Fruit fly (Drosophila melanogaster) whole organism, embryonic: ENCODE measurements around the gene CG1542.

ENCODE experiments used
- Ada2b ChIP-seq: fragments of 200-800 bp; sonication (Bioruptor generic); IDR thresholded peaks from 2 replicates; pipeline ENCODE4 v1.3.6; 2022; ENCODE audit warnings: missing biosample characterization, missing genetic modification characterization
- Bdp1 ChIP-seq: fragments of 200-800 bp; sonication (Bioruptor generic); optimal IDR thresholded peaks from 3 replicates; lab custom pipeline; 2016; ENCODE audit warnings: missing biosample characterization, missing genetic modification characterization
- Bteb2 ChIP-seq: fragments of 200-800 bp; sonication (Bioruptor generic); optimal IDR thresholded peaks from 2 replicates; lab custom pipeline; 2016; ENCODE audit warnings: missing biosample characterization, missing genetic modification characterization
- CG10366 ChIP-seq: fragments of 200-800 bp; sonication (Bioruptor generic); IDR thresholded peaks from 2 replicates; pipeline ENCODE4 v1.3.6; 2022; ENCODE audit warnings: missing biosample characterization, missing genetic modification characterization
- CG11695 ChIP-seq: fragments of 200-800 bp; sonication (Bioruptor generic); IDR thresholded peaks from 3 replicates; pipeline ENCODE4 v1.3.6; 2022; ENCODE audit warnings: missing biosample characterization, missing genetic modification characterization
- CG12155 ChIP-seq: fragments of 200-800 bp; sonication (Bioruptor generic); optimal IDR thresholded peaks from 3 replicates; lab custom pipeline; 2016; ENCODE audit warnings: missing biosample characterization, missing genetic modification characterization
- CG12659 ChIP-seq: fragments of 200-800 bp; sonication (Bioruptor generic); optimal IDR thresholded peaks from 3 replicates; lab custom pipeline; 2017; ENCODE audit warnings: mild to moderate bottlenecking, missing biosample characterization, missing genetic modification reagents, missing genetic modification characterization
- CG13287 ChIP-seq: fragments of 200-800 bp; sonication (Bioruptor generic); IDR thresholded peaks from 2 replicates; pipeline ENCODE4 v1.3.6; 2022; ENCODE audit warnings: missing biosample characterization, missing genetic modification characterization; ENCODE audit not compliant: partially characterized antibody
- CG13775 ChIP-seq: fragments of 200-800 bp; sonication (Bioruptor generic); optimal IDR thresholded peaks from 3 replicates; lab custom pipeline; 2017; ENCODE audit warnings: missing biosample characterization, mild to moderate bottlenecking, missing genetic modification characterization
- CG14667 ChIP-seq: fragments of 200-800 bp; sonication (Bioruptor generic); IDR thresholded peaks from 2 replicates; pipeline ENCODE4 v1.3.6; 2022; ENCODE audit warnings: missing biosample characterization, missing genetic modification characterization
- CG14860 ChIP-seq: fragments of 200-800 bp; sonication (Bioruptor generic); IDR thresholded peaks from 3 replicates; pipeline ENCODE4 v1.3.6; 2022; ENCODE audit warnings: missing biosample characterization, missing genetic modification characterization; ENCODE audit not compliant: partially characterized antibody
- CG15011 ChIP-seq: fragments of 200-800 bp; sonication (Bioruptor generic); optimal IDR thresholded peaks from 3 replicates; lab custom pipeline; 2018; ENCODE audit warnings: missing biosample characterization, mild to moderate bottlenecking, missing genetic modification characterization
- CG1647 ChIP-seq: fragments of 200-800 bp; sonication (Bioruptor generic); optimal IDR thresholded peaks from 3 replicates; lab custom pipeline; 2016; ENCODE audit warnings: missing biosample characterization, missing genetic modification characterization
- CG17359 ChIP-seq: fragments of 200-800 bp; sonication (Bioruptor generic); optimal IDR thresholded peaks from 3 replicates; lab custom pipeline; 2018; ENCODE audit warnings: missing biosample characterization, mild to moderate bottlenecking, missing genetic modification characterization, moderate library complexity
- CG17361 ChIP-seq: fragments of 200-800 bp; sonication (Bioruptor generic); IDR thresholded peaks from 3 replicates; pipeline ENCODE4 v1.3.6; 2022; ENCODE audit warnings: missing biosample characterization, missing genetic modification characterization
- CG17568 ChIP-seq: fragments of 200-800 bp; sonication (Bioruptor generic); optimal IDR thresholded peaks from 2 replicates; lab custom pipeline; 2018; ENCODE audit warnings: missing biosample characterization, mild to moderate bottlenecking, missing genetic modification characterization, moderate library complexity
- CG18476 ChIP-seq: fragments of 200-800 bp; sonication (Bioruptor generic); optimal IDR thresholded peaks from 2 replicates; lab custom pipeline; 2016; ENCODE audit warnings: missing biosample characterization, mild to moderate bottlenecking, missing genetic modification characterization
- CG2678 ChIP-seq: fragments of 200-800 bp; sonication (Bioruptor generic); optimal IDR thresholded peaks from 3 replicates; lab custom pipeline; 2019; ENCODE audit warnings: missing biosample characterization, mild to moderate bottlenecking, missing genetic modification characterization, moderate library complexity
- CG32767 ChIP-seq: fragments of 200-800 bp; sonication (Bioruptor generic); IDR thresholded peaks from 2 replicates; pipeline ENCODE4 v1.3.6; 2022; ENCODE audit warnings: missing biosample characterization, missing genetic modification characterization
- CG4282 ChIP-seq: fragments of 200-800 bp; sonication (Bioruptor generic); optimal IDR thresholded peaks from 2 replicates; lab custom pipeline; 2016; ENCODE audit warnings: missing biosample characterization, missing genetic modification characterization
- CG5180 ChIP-seq: fragments of 200-800 bp; sonication (Bioruptor generic); optimal IDR thresholded peaks from 3 replicates; lab custom pipeline; 2017; ENCODE audit warnings: missing biosample characterization, missing genetic modification characterization, mild to moderate bottlenecking, moderate library complexity, missing genetic modification reagents
- CG6175 ChIP-seq: fragments of 200-800 bp; sonication (Bioruptor generic); IDR thresholded peaks from 3 replicates; pipeline ENCODE4 v1.3.6; 2022; ENCODE audit warnings: missing biosample characterization, missing genetic modification characterization
- CG6654 ChIP-seq: fragments of 200-800 bp; sonication (Bioruptor generic); optimal IDR thresholded peaks from 2 replicates; lab custom pipeline; 2017; ENCODE audit warnings: missing biosample characterization, mild to moderate bottlenecking, missing genetic modification characterization
- CG6791 ChIP-seq: fragments of 200-800 bp; sonication (Bioruptor generic); IDR thresholded peaks from 3 replicates; pipeline ENCODE4 v1.3.6; 2022; ENCODE audit warnings: missing biosample characterization, missing genetic modification characterization; ENCODE audit not compliant: partially characterized antibody
- CG8359 ChIP-seq: fragments of 200-800 bp; sonication (Bioruptor generic); optimal IDR thresholded peaks from 2 replicates; lab custom pipeline; 2017; ENCODE audit warnings: missing biosample characterization, mild to moderate bottlenecking, missing genetic modification characterization, borderline replicate concordance
- CoRest ChIP-seq: fragments of 200-800 bp; sonication (Bioruptor generic); optimal IDR thresholded peaks from 3 replicates; lab custom pipeline; 2018; ENCODE audit warnings: missing biosample characterization, mild to moderate bottlenecking, missing genetic modification characterization, moderate library complexity
- ERR ChIP-seq: fragments of 200-800 bp; sonication (Bioruptor generic); optimal IDR thresholded peaks from 2 replicates; lab custom pipeline; 2016; ENCODE audit warnings: missing biosample characterization, missing genetic modification characterization
- Fer2 ChIP-seq: fragments of 200-800 bp; sonication (Bioruptor generic); optimal IDR thresholded peaks from 2 replicates; lab custom pipeline; 2018; ENCODE audit warnings: missing biosample characterization, mild to moderate bottlenecking, missing genetic modification characterization, moderate library complexity
- HLHmδ ChIP-seq: fragments of 200-800 bp; sonication (Bioruptor generic); optimal IDR thresholded peaks from 2 replicates; lab custom pipeline; 2018; ENCODE audit warnings: missing biosample characterization, mild to moderate bottlenecking, missing genetic modification characterization, moderate library complexity
- MESR4 ChIP-seq: fragments of 200-800 bp; sonication (Bioruptor generic); optimal IDR thresholded peaks from 2 replicates; lab custom pipeline; 2018; ENCODE audit warnings: missing biosample characterization, mild to moderate bottlenecking, missing genetic modification characterization, moderate library complexity
- Mes4 ChIP-seq: fragments of 200-800 bp; sonication (Bioruptor generic); optimal IDR thresholded peaks from 2 replicates; lab custom pipeline; 2016; ENCODE audit warnings: missing biosample characterization, missing genetic modification characterization
- Nf-YB ChIP-seq: fragments of 200-800 bp; sonication (Bioruptor generic); optimal IDR thresholded peaks from 3 replicates; lab custom pipeline; 2019; ENCODE audit warnings: missing biosample characterization, mild to moderate bottlenecking, missing genetic modification characterization, moderate library complexity
- Ptx1 ChIP-seq: fragments of 200-800 bp; sonication (Bioruptor generic); IDR thresholded peaks from 2 replicates; pipeline ENCODE4 v1.3.6; 2022; ENCODE audit warnings: missing biosample characterization, missing genetic modification characterization
- Six4 ChIP-seq: fragments of 200-800 bp; sonication (Bioruptor generic); optimal IDR thresholded peaks from 2 replicates; lab custom pipeline; 2016; ENCODE audit warnings: missing biosample characterization, missing genetic modification characterization
- Sox100B ChIP-seq: fragments of 200-800 bp; sonication (Bioruptor generic); optimal IDR thresholded peaks from 3 replicates; lab custom pipeline; 2018; ENCODE audit warnings: missing biosample characterization, mild to moderate bottlenecking, missing genetic modification characterization
- Sox102F ChIP-seq: fragments of 200-800 bp; sonication (Bioruptor generic); optimal IDR thresholded peaks from 2 replicates; lab custom pipeline; 2018; ENCODE audit warnings: missing biosample characterization, mild to moderate bottlenecking, missing genetic modification characterization, moderate library complexity
- Ssrp ChIP-seq: fragments of 200-800 bp; sonication (Bioruptor generic); optimal IDR thresholded peaks from 2 replicates; lab custom pipeline; 2018; ENCODE audit warnings: missing biosample characterization, mild to moderate bottlenecking, missing genetic modification characterization, moderate library complexity
- Tbp ChIP-seq: fragments of >200 bp; optimal IDR thresholded peaks from 2 replicates; lab custom pipeline; 2018; ENCODE audit warnings: missing biosample characterization, missing genetic modification characterization
- ab ChIP-seq: fragments of 200-800 bp; sonication (Bioruptor generic); optimal IDR thresholded peaks from 2 replicates; lab custom pipeline; 2016; ENCODE audit warnings: missing biosample characterization, missing genetic modification characterization
- ase ChIP-seq: fragments of 200-800 bp; sonication (Bioruptor generic); IDR thresholded peaks from 3 replicates; pipeline ENCODE4 v1.3.6; 2022; ENCODE audit warnings: missing biosample characterization, missing genetic modification characterization
- disco-r ChIP-seq: fragments of 200-800 bp; sonication (Bioruptor generic); optimal IDR thresholded peaks from 2 replicates; lab custom pipeline; 2016; ENCODE audit warnings: missing biosample characterization, missing genetic modification characterization
- dmrt99B ChIP-seq: fragments of 200-800 bp; sonication (Bioruptor generic); optimal IDR thresholded peaks from 2 replicates; lab custom pipeline; 2018; ENCODE audit warnings: missing biosample characterization, mild to moderate bottlenecking, missing genetic modification characterization, moderate library complexity
- dysf ChIP-seq: fragments of 200-800 bp; sonication (Bioruptor generic); IDR thresholded peaks from 3 replicates; pipeline ENCODE4 v1.3.6; 2022; ENCODE audit warnings: missing biosample characterization, missing genetic modification characterization
- eyg ChIP-seq: fragments of 200-800 bp; sonication (Bioruptor generic); optimal IDR thresholded peaks from 3 replicates; lab custom pipeline; 2016; ENCODE audit warnings: missing biosample characterization, missing genetic modification characterization
- gcm2 ChIP-seq: fragments of 200-800 bp; sonication (Bioruptor generic); optimal IDR thresholded peaks from 2 replicates; lab custom pipeline; 2016; ENCODE audit warnings: missing biosample characterization, missing genetic modification characterization
- hth ChIP-seq: fragments of >200 bp; optimal IDR thresholded peaks from 2 replicates; lab custom pipeline; 2017; ENCODE audit warnings: inconsistent platforms
- odd ChIP-seq: fragments of 200-800 bp; sonication (Bioruptor generic); optimal IDR thresholded peaks from 2 replicates; lab custom pipeline; 2017; ENCODE audit warnings: missing biosample characterization, mild to moderate bottlenecking, missing genetic modification characterization
- pho ChIP-seq: fragments of 200-800 bp; sonication (Bioruptor generic); optimal IDR thresholded peaks from 2 replicates; lab custom pipeline; 2016; ENCODE audit warnings: missing biosample characterization, missing genetic modification characterization
- tio ChIP-seq: fragments of 200-800 bp; sonication (Bioruptor generic); optimal IDR thresholded peaks from 2 replicates; lab custom pipeline; 2017; ENCODE audit warnings: missing biosample characterization, missing genetic modification characterization, inconsistent platforms
- tna ChIP-seq: fragments of 200-800 bp; sonication (Bioruptor generic); IDR thresholded peaks from 2 replicates; pipeline ENCODE4 v1.3.6; 2022; ENCODE audit warnings: missing biosample characterization, missing genetic modification characterization; ENCODE audit not compliant: partially characterized antibody
- tx ChIP-seq: fragments of 200-800 bp; sonication (Bioruptor generic); optimal IDR thresholded peaks from 2 replicates; lab custom pipeline; 2016; ENCODE audit warnings: missing biosample characterization, missing genetic modification characterization
- wor ChIP-seq: fragments of 200-800 bp; sonication (Bioruptor generic); IDR thresholded peaks from 2 replicates; pipeline ENCODE4 v1.3.6; 2022; ENCODE audit warnings: missing biosample characterization, missing genetic modification characterization

The CG1542 gene

dm6 chr3R:31168968-31169367 is 44.3 kb upstream of the CG1542 start, which contains the start of gene stops (continued):
- TF ChIP-seq CG32767 (GFP tag; lab: Robert Waterston, UW) = no peak
- TF ChIP-seq CG13775 = no peak
- TF ChIP-seq CG6175 = no peak
- TF ChIP-seq tx (GFP tag; lab: Kevin White, UChicago) = no peak
- no peak for TF ChIP-seq wor (GFP tag; lab: Robert Waterston, UW)
- no peak for TF ChIP-seq CoRest (tag; lab: Kevin White, UChicago)
- TF ChIP-seq CG5180 (GFP tag; lab: Kevin White, UChicago) = no peak
- TF ChIP-seq Tbp (GFP tag; lab: Kevin White, UChicago) = no peak
- no peak for TF ChIP-seq ERR (GFP tag; lab: Kevin White, UChicago)
- TF ChIP-seq CG15011 = no peak
- no peak for TF ChIP-seq Bteb2 (GFP tag; lab: Kevin White, UChicago)
- no peak; the same call in 1 of the 2 replicates for TF ChIP-seq CG10366
- TF ChIP-seq hth = no peak
- TF ChIP-seq Six4 (GFP tag; lab: Kevin White, UChicago) = peak; percentile 14
- TF ChIP-seq CG6791 = no peak
- peak; percentile 47 for TF ChIP-seq CG17568
- TF ChIP-seq HLHmδ (GFP tag; lab: Kevin White, UChicago) = peak; percentile 43
- TF ChIP-seq odd (GFP tag; lab: Kevin White, UChicago) = peak; percentile 19
- no peak for TF ChIP-seq MESR4 (GFP tag; lab: Kevin White, UChicago)
- TF ChIP-seq Ssrp = no peak
- TF ChIP-seq Ptx1 (GFP tag; lab: Robert Waterston, UW) = no peak
- TF ChIP-seq CG13287 (GFP tag; lab: Robert Waterston, UW) = no peak
- TF ChIP-seq Sox102F (GFP tag; lab: Kevin White, UChicago) = peak; percentile 15
- TF ChIP-seq CG17361 = no peak
- peak; percentile 36 for TF ChIP-seq CG8359 (GFP tag; lab: Kevin White, UChicago)
- no peak for TF ChIP-seq ab (GFP tag; lab: Kevin White, UChicago)
- TF ChIP-seq Bdp1 (GFP tag; lab: Kevin White, UChicago) = peak; percentile 17
- peak; percentile 39 for TF ChIP-seq CG17359
- peak; percentile 6 for TF ChIP-seq CG1647 (GFP tag; lab: Kevin White, UChicago)
- peak; percentile 30; the same call in 1 of the 2 replicates for TF ChIP-seq Ada2b (GFP tag; lab: Robert Waterston, UW)
- TF ChIP-seq CG18476 (GFP tag; lab: Kevin White, UChicago) = peak; percentile 43
- no peak for TF ChIP-seq Fer2 (tag; lab: Kevin White, UChicago)
- peak; percentile 18 for TF ChIP-seq pho (GFP tag; lab: Kevin White, UChicago)
- TF ChIP-seq CG12155 (GFP tag; lab: Kevin White, UChicago) = no peak
- peak; percentile 42 for TF ChIP-seq Sox100B (GFP tag; lab: Kevin White, UChicago)
- no peak for TF ChIP-seq dysf
- peak; percentile 48 for TF ChIP-seq tio (GFP tag; lab: Kevin White, UChicago)
- no peak for TF ChIP-seq CG4282 (GFP tag; lab: Kevin White, UChicago)
- no peak for TF ChIP-seq CG6654
- TF ChIP-seq CG14667 (GFP tag; lab: Robert Waterston, UW) = no peak
- no peak for TF ChIP-seq eyg
- peak; percentile 67 for TF ChIP-seq CG2678 (tag; lab: Kevin White, UChicago)
- TF ChIP-seq gcm2 = no peak
- TF ChIP-seq CG12659 (GFP tag; lab: Kevin White, UChicago) = no peak
- no peak for TF ChIP-seq ase (GFP tag; lab: Robert Waterston, UW)
- TF ChIP-seq Mes4 (GFP tag; lab: Kevin White, UChicago) = peak; percentile 30
- no peak for TF ChIP-seq Nf-YB (GFP tag; lab: Kevin White, UChicago)
- peak; percentile 7 for TF ChIP-seq dmrt99B (tag; lab: Kevin White, UChicago)
- TF ChIP-seq CG11695 = peak; percentile 84
- no peak for TF ChIP-seq CG14860
- no peak for TF ChIP-seq disco-r
- TF ChIP-seq tna = no peak
